Fruit fly (Drosophila melanogaster) whole organism: ENCODE results near the gene AP-2alpha.

ENCODE experiments used
- CG8478 ChIP-seq: fragments of >200 bp; optimal IDR thresholded peaks from 2 replicates; lab custom pipeline; 2018; ENCODE audit warnings: inconsistent platforms
- Dll ChIP-seq: fragments of >200 bp; optimal IDR thresholded peaks from 2 replicates; lab custom pipeline; 2017
- EcR ChIP-seq, 2 experiments: fragments of >200 bp; optimal IDR thresholded peaks; 2 replicates each; lab custom pipeline; 2017; ENCODE audit warnings: missing biosample characterization in 2 of 2, missing genetic modification characterization in 2 of 2, missing genetic modification reagents in 2 of 2
- pan ChIP-seq: fragments of >200 bp; optimal IDR thresholded peaks from 2 replicates; lab custom pipeline; 2017
- psq ChIP-seq: fragments of >200 bp; optimal IDR thresholded peaks from 2 replicates; lab custom pipeline; 2017
- usp ChIP-seq: fragments of >200 bp; optimal IDR thresholded peaks from 2 replicates; lab custom pipeline; 2017; ENCODE audit warnings: missing biosample characterization, missing genetic modification characterization, mixed read lengths

Gene AP-2alpha

dm6 chr2L:435311-435806 is 20.8 kb upstream of the AP-2alpha start:
- TF ChIP-seq psq (no peak), CG8478 (lab: Kevin White, UChicago) (no peak)

- no peak for TF ChIP-seq Dll
- no peak for TF ChIP-seq pan (lab: Kevin White, UChicago)
- no peak for TF ChIP-seq psq
- no peak for TF ChIP-seq EcR (GFP tag; optimal IDR thresholded peaks at IDR 0.05; lab: Kevin White, UChicago)
- no peak for TF ChIP-seq CG8478 (lab: Kevin White, UChicago)
- TF ChIP-seq usp (GFP tag; lab: Kevin White, UChicago) = no peak
Measured at dm6 chr2L:434439-434838, 19.9 kb upstream of the AP-2alpha start.

DNA sequence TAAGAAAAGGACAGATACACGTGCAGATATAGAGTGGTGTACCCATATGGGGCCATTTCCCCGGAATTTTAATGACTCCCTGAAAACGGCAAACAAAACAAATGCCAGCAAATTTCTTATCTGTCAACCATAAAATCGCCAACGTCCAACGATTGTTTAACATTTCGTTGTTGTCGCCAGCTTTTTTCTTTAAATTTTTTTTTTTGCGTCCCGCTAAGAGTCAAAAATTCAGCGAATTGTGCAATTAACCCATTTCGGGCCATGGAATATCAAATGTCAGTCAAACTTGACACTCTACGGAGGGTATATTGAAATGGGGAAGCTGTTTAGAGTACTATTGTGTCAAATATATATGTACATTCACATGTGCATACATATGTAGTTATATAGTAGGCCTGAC is 17.5 kb upstream of the AP-2alpha start:
- TF ChIP-seq Dll = no peak
- TF ChIP-seq pan (lab: Kevin White, UChicago) = no peak
- TF ChIP-seq psq = no peak
- TF ChIP-seq usp (GFP tag; lab: Kevin White, UChicago) = no peak
- no peak for TF ChIP-seq CG8478 (lab: Kevin White, UChicago)
- TF ChIP-seq EcR (GFP tag; optimal IDR thresholded peaks at IDR 0.05; lab: Kevin White, UChicago) = no peak

dm6 chr2L:431629-431984 is 17.0 kb upstream of the AP-2alpha start:
- TF ChIP-seq Dll (no peak), psq (no peak), usp (GFP tag; lab: Kevin White, UChicago) (no peak), EcR (GFP tag; optimal IDR thresholded peaks at IDR 0.05; lab: Kevin White, UChicago) (no peak), pan (lab: Kevin White, UChicago) (no peak), CG8478 (lab: Kevin White, UChicago) (no peak)

DNA sequence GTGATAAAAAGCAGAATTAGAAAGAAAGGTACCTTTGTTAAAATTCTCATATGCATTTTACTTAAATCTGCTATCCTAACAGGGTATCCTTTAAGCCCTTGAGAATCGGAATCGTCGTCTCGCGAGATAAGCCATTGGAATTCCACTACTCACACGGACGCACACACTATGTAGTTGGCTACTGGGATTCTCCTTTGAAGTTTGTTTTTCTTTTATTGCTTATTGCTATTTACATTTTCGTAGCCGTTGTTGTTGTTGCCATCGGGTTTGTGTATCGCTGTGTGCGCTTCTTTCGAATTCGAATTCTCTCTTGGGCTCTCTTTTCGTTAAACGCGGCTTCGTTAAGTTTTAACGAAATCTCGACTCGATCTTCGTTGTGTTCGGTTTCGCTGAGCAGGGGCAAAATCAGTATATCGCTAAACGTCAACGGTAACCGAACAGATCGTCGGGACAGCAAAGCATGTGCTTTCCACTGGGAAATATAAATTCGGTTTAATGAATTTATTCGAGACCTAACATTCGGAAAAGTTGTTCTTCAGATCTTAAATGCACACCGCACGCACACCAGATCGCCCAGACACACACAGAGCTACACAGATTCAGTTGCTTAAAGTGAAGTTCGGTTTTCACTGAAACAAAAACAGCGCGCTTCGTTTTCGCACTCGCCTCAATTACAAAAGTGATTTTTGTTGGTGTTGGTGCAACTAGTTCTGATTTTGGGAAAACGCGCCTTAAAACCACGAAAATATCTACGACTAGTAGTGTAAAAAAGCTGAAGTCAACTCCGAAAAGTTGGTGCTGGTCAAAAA is 16.4 kb upstream of the AP-2alpha start, which contains the start of gene ex:
TSS of gene ex (plus strand) at position 408 of the 809 bp plus-strand sequence.
- TF ChIP-seq Dll = no peak
- no peak for TF ChIP-seq psq
- no peak for TF ChIP-seq pan (lab: Kevin White, UChicago)
- TF ChIP-seq usp (GFP tag; lab: Kevin White, UChicago) = no peak
- no peak for TF ChIP-seq CG8478 (lab: Kevin White, UChicago)
- no peak for TF ChIP-seq EcR (GFP tag; optimal IDR thresholded peaks at IDR 0.05; lab: Kevin White, UChicago)

- TF ChIP-seq psq = no peak
- TF ChIP-seq pan (lab: Kevin White, UChicago) = peak; percentile 68
Measured at dm6 chr2L:429680-430484, 15.3 kb upstream of the AP-2alpha start.

DNA sequence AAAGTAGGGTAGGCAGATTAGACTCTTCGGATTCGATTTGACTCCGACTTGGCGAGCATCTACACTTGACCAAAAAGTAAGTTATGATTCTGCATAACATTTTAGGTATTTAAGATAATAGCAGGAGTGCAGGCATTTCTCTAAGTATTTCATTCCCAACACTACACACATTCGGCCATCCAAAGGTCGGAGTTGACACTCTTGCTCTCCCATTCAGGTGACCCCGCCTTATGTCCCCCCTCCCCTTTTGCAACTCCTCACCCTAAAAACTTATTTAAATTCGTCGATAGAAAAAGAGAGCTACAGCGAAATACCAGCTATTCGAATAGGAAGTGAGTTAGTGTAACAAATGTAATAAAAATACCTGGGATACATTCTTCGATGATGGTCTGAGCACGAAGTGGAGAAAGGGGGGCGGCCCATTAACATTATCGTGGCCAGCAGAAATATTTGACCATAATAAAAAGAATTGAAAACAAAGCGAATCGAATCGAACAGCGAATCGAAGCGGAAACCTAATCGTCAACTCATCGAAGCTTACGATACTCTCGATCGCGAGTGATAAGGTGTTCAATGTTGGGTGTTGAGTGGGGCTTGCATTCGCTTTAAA is 13.9 kb upstream of the AP-2alpha start:
- TF ChIP-seq psq = no peak
- no peak for TF ChIP-seq Dll
- TF ChIP-seq pan (lab: Kevin White, UChicago) = no peak
- no peak for TF ChIP-seq CG8478 (lab: Kevin White, UChicago)
- no peak for TF ChIP-seq EcR (GFP tag; optimal IDR thresholded peaks at IDR 0.05; lab: Kevin White, UChicago)
- no peak for TF ChIP-seq usp (GFP tag; lab: Kevin White, UChicago)

DNA sequence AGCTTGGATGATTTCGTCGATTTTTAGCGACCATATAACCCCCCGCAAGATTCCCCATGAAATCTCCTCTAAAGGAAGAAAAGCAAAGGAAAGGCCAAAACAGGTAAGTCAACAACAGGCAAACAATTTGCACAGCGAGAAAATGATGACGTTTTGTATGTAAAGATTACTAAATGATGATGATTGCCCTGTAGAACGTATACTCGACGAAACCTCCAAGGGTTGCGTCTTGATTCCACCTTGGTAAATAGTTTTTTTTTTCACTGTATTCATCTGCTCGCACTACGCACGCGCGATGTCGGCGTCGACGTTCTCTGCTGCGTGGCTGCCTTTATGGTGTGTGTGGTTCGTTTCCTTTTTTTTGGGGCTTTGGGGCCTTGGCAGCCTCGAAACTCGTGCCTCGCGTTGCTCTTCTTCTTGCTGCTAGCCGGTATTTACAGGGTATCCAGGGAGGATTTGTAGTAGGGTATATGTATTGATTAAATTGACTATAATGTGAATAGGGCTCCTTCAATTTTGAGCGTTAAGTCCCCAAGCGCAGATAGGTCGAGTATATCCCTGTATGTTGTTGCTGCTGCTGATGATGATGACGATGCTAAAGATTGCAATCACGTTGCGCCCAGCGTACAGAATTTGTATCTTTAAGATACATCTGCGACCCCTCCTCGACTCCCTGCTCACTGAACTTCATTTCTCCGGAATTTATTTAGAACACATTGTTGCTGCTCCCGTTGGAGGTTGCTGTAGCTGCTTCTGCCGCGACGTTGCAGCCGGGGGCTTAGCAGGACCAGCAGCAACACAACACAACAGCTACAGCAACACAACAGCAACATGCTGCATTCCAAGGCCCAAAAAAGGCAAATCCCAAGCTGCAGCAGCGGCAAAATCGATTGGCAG is 13.0 kb upstream of the AP-2alpha start:
- TF ChIP-seq psq (no peak), pan (lab: Kevin White, UChicago) (peak; percentile 40)

DNA sequence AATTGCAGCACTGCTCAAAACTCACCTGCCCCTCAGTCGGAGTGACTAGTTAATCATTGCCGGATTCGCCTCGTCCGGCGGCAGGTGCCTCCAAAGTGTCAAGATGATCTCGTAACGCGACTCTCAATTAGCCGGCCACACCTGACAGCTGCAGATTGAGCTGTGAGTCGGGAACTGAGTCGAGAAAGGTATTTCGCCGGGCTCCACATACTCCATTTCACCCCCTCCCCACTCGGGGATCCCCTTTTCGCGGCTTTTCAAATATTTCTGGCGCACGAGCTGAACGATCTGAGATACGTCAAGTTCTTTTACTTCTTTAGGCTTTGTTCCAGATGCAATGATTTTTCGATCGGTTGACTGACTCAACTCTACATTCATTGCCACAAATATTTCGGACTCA is 11.9 kb upstream of the AP-2alpha start:
- TF ChIP-seq Dll (no peak), psq (no peak), usp (GFP tag; lab: Kevin White, UChicago) (no peak), pan (lab: Kevin White, UChicago) (no peak), EcR (GFP tag; optimal IDR thresholded peaks at IDR 0.05; lab: Kevin White, UChicago) (no peak), CG8478 (lab: Kevin White, UChicago) (no peak)

DNA sequence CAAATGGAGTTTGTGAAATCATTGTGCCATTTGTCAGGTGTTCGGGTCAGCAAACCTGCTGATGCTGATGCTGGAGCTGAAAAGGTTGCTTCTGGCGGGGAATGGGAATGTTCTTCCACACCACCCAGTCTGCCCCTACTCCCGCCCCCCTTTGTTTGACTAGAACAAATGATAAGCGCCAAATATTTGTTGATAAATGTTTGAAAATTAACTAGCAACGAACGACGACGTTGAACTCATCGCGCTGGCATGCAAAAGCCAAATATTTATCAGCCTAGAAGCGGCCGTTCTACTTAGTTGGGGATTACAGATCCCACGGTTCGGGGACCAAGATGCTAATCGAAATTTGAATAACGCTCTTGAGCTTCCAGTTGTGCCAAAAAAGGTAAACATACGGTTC is 10.9 kb upstream of the AP-2alpha start:
- TF ChIP-seq EcR (GFP tag; optimal IDR thresholded peaks at IDR 0.05; lab: Kevin White, UChicago) (no peak), psq (no peak), usp (GFP tag; lab: Kevin White, UChicago) (no peak), CG8478 (lab: Kevin White, UChicago) (no peak), Dll (no peak), pan (lab: Kevin White, UChicago) (no peak)

- TF ChIP-seq pan (lab: Kevin White, UChicago) (no peak), usp (GFP tag; lab: Kevin White, UChicago) (no peak), Dll (no peak), CG8478 (lab: Kevin White, UChicago) (no peak), psq (no peak), EcR (GFP tag; optimal IDR thresholded peaks at IDR 0.05; lab: Kevin White, UChicago) (no peak)
Measured at dm6 chr2L:423160-423559, 8.6 kb upstream of the AP-2alpha start.
